Worm (Caenorhabditis elegans): ENCODE results near the gene lido-12.

- no peak for TF ChIP-seq ama-1 (optimal IDR thresholded peaks at IDR 0.05)
- TF ChIP-seq flt-1 (GFP tag; IDR thresholded peaks at IDR 0.05), result no peak
- TF ChIP-seq scrt-1 (GFP tag; IDR thresholded peaks at IDR 0.05), result no peak
- no peak for TF ChIP-seq hnd-1 (tag; optimal IDR thresholded peaks at IDR 0.05)
- no peak for TF ChIP-seq ceh-36 (tag; optimal IDR thresholded peaks at IDR 0.05)
- no peak for TF ChIP-seq F13C5.2 (tag; optimal IDR thresholded peaks at IDR 0.05)
- TF ChIP-seq B0310.2 (tag; optimal IDR thresholded peaks at IDR 0.05), result no peak
- TF ChIP-seq tbx-37 (GFP tag; conservative IDR thresholded peaks at IDR 0.05), result no peak
- no peak for TF ChIP-seq hmg-4 (GFP tag; optimal IDR thresholded peaks at IDR 0.05)
- TF ChIP-seq ceh-13 (GFP tag; optimal IDR thresholded peaks at IDR 0.05), result no peak
- no peak for TF ChIP-seq pes-1 (GFP tag; IDR thresholded peaks at IDR 0.05)
- TF ChIP-seq aly-1 (tag; optimal IDR thresholded peaks at IDR 0.05), result no peak
- no peak for TF ChIP-seq sea-1 (GFP tag; conservative IDR thresholded peaks at IDR 0.05)
- no peak for TF ChIP-seq tbx-11 (GFP tag; IDR thresholded peaks at IDR 0.05)
These were observed 40.2 kb upstream of the lido-12 start for ce11 chrII:2965215-2965998.
